Fruit fly (Drosophila melanogaster): ENCODE data around the gene RpS15Aa.

- TF ChIP-seq Myc (optimal IDR thresholded peaks at IDR 0.05) (no peak), ttk (optimal IDR thresholded peaks at IDR 0.05) (no peak)
Measured at dm6 chrX:13369438-13369837, 31.9 kb upstream of the RpS15Aa start.

All from Kc167 (cell line).